Fruit fly (Drosophila melanogaster) whole organism, embryonic: Measurements from ENCODE around the gene miple1.

Experiments used
- Aef1 ChIP-seq: fragments of 200-800 bp; sonication (Bioruptor generic); IDR thresholded peaks from 3 replicates; pipeline ENCODE4 v1.3.6; 2022; ENCODE audit warnings: missing biosample characterization, missing genetic modification characterization
- Asciz ChIP-seq: fragments of 200-800 bp; sonication (Bioruptor generic); optimal IDR thresholded peaks from 2 replicates; lab custom pipeline; 2017; ENCODE audit warnings: missing biosample characterization, mild to moderate bottlenecking, missing genetic modification characterization, missing genetic modification reagents
- C15 ChIP-seq: fragments of 200-800 bp; sonication (Bioruptor generic); IDR thresholded peaks from 3 replicates; pipeline ENCODE4 v1.3.6; 2022; ENCODE audit warnings: missing biosample characterization, missing genetic modification characterization
- CG10321 ChIP-seq: fragments of 200-800 bp; sonication (Bioruptor generic); IDR thresholded peaks from 2 replicates; pipeline ENCODE4 v1.3.6; 2022; ENCODE audit warnings: missing biosample characterization, missing genetic modification characterization
- CG10959 ChIP-seq: fragments of 200-800 bp; sonication (Bioruptor generic); IDR thresholded peaks from 2 replicates; pipeline ENCODE4 v1.3.6; 2022; ENCODE audit warnings: missing biosample characterization, missing genetic modification characterization
- CG11696 ChIP-seq: fragments of 200-800 bp; sonication (Bioruptor generic); IDR thresholded peaks from 2 replicates; pipeline ENCODE4 v1.3.6; 2022; ENCODE audit warnings: missing biosample characterization, missing genetic modification characterization
- CG13296 ChIP-seq: fragments of 200-800 bp; sonication (Bioruptor generic); optimal IDR thresholded peaks from 3 replicates; lab custom pipeline; 2018; ENCODE audit warnings: missing biosample characterization, mild to moderate bottlenecking, missing genetic modification characterization
- CG1529 ChIP-seq: fragments of 200-800 bp; sonication (Bioruptor generic); optimal IDR thresholded peaks from 3 replicates; lab custom pipeline; 2018; ENCODE audit warnings: missing biosample characterization, missing genetic modification characterization
- CG16813 ChIP-seq: fragments of 200-800 bp; sonication (Bioruptor generic); IDR thresholded peaks from 3 replicates; pipeline ENCODE4 v1.3.6; 2022; ENCODE audit warnings: missing biosample characterization, missing genetic modification characterization; ENCODE audit not compliant: partially characterized antibody
- CG17385 ChIP-seq: fragments of 200-800 bp; sonication (Bioruptor generic); optimal IDR thresholded peaks from 3 replicates; lab custom pipeline; 2018; ENCODE audit warnings: missing biosample characterization, mild to moderate bottlenecking, missing genetic modification characterization
- CG17829 ChIP-seq: fragments of 200-800 bp; optimal IDR thresholded peaks from 2 replicates; lab custom pipeline; 2019; ENCODE audit warnings: missing biosample characterization, mild to moderate bottlenecking, missing genetic modification characterization, moderate library complexity
- CG18476 ChIP-seq: fragments of 200-800 bp; sonication (Bioruptor generic); optimal IDR thresholded peaks from 2 replicates; lab custom pipeline; 2016; ENCODE audit warnings: missing biosample characterization, mild to moderate bottlenecking, missing genetic modification characterization
- CG2120 ChIP-seq: fragments of 200-800 bp; sonication (Bioruptor generic); optimal IDR thresholded peaks from 3 replicates; lab custom pipeline; 2016; ENCODE audit warnings: missing biosample characterization, missing genetic modification characterization
- CG4282 ChIP-seq: fragments of 200-800 bp; sonication (Bioruptor generic); optimal IDR thresholded peaks from 2 replicates; lab custom pipeline; 2016; ENCODE audit warnings: missing biosample characterization, missing genetic modification characterization
- CG5953 ChIP-seq: fragments of 200-800 bp; sonication (Bioruptor generic); IDR thresholded peaks from 2 replicates; pipeline ENCODE4 v1.3.6; 2022; ENCODE audit warnings: missing biosample characterization, missing genetic modification characterization
- CHES-1-like ChIP-seq: fragments of 200-800 bp; sonication (Bioruptor generic); optimal IDR thresholded peaks from 2 replicates; lab custom pipeline; 2016; ENCODE audit warnings: missing biosample characterization, missing genetic modification characterization
- CrebB ChIP-seq: fragments of 200-800 bp; sonication (Bioruptor generic); optimal IDR thresholded peaks from 3 replicates; lab custom pipeline; 2018; ENCODE audit warnings: missing biosample characterization, mild to moderate bottlenecking, missing genetic modification characterization
- D19B ChIP-seq: fragments of 200-800 bp; sonication (Bioruptor generic); optimal IDR thresholded peaks from 2 replicates; lab custom pipeline; 2017; ENCODE audit warnings: missing biosample characterization, mild to moderate bottlenecking, missing genetic modification characterization
- Dip3 ChIP-seq: fragments of 200-800 bp; sonication (Bioruptor generic); optimal IDR thresholded peaks from 3 replicates; lab custom pipeline; 2016; ENCODE audit warnings: missing biosample characterization, missing genetic modification characterization
- Fer2 ChIP-seq: fragments of 200-800 bp; sonication (Bioruptor generic); optimal IDR thresholded peaks from 2 replicates; lab custom pipeline; 2018; ENCODE audit warnings: missing biosample characterization, mild to moderate bottlenecking, missing genetic modification characterization, moderate library complexity
- H2.0 ChIP-seq: fragments of 200-800 bp; sonication (Bioruptor generic); IDR thresholded peaks from 2 replicates; pipeline ENCODE4 v1.3.6; 2022; ENCODE audit warnings: missing biosample characterization, missing genetic modification characterization
- Myb ChIP-seq: fragments of 200-800 bp; sonication (Bioruptor generic); optimal IDR thresholded peaks from 2 replicates; lab custom pipeline; 2016; ENCODE audit warnings: missing biosample characterization, missing genetic modification characterization
- NC2β ChIP-seq: fragments of 200-800 bp; sonication (Bioruptor generic); optimal IDR thresholded peaks from 2 replicates; lab custom pipeline; 2016; ENCODE audit warnings: missing biosample characterization, missing genetic modification characterization
- Sin3A ChIP-seq: fragments of >200 bp; optimal IDR thresholded peaks from 2 replicates; lab custom pipeline; 2018
- Six4 ChIP-seq: fragments of 200-800 bp; sonication (Bioruptor generic); optimal IDR thresholded peaks from 2 replicates; lab custom pipeline; 2016; ENCODE audit warnings: missing biosample characterization, missing genetic modification characterization
- Stat92E ChIP-seq, 3 experiments: fragments of >200 bp in 2 of 3; fragments of 200-800 bp in 1 of 3; sonication (Bioruptor generic) in 1 of 3; optimal IDR thresholded peaks; 2 replicates each; lab custom pipeline; 2017 to 2019; ENCODE audit warnings: missing biosample characterization in 3 of 3, missing genetic modification characterization in 3 of 3, mild to moderate bottlenecking in 1 of 3, moderate library complexity in 1 of 3
- Trl ChIP-seq, 3 experiments: fragments of >200 bp in 2 of 3; fragments of 200-800 bp in 1 of 3; sonication (Bioruptor generic) in 1 of 3; optimal IDR thresholded peaks; 2 replicates in 1 of 3; 3 replicates in 2 of 3; lab custom pipeline; 2016 to 2017; ENCODE audit warnings: missing biosample characterization in 1 of 3, missing genetic modification characterization in 1 of 3
- chm ChIP-seq: fragments of 200-800 bp; sonication (Bioruptor generic); IDR thresholded peaks from 2 replicates; pipeline ENCODE4 v1.3.6; 2022; ENCODE audit warnings: missing biosample characterization, missing genetic modification characterization
- croc ChIP-seq: fragments of 200-800 bp; sonication (Bioruptor generic); conservative IDR thresholded peaks from 3 replicates; pipeline ENCODE4 v1.3.6; 2022; ENCODE audit warnings: missing biosample characterization, missing genetic modification characterization
- dpn ChIP-seq, 2 experiments: fragments of 200-800 bp; sonication (Bioruptor generic); optimal IDR thresholded peaks; 3 replicates each; lab custom pipeline; 2016; ENCODE audit warnings: missing biosample characterization in 2 of 2, missing genetic modification characterization in 2 of 2
- esg ChIP-seq: fragments of 200-800 bp; sonication (Bioruptor generic); conservative IDR thresholded peaks from 2 replicates; pipeline ENCODE4 v1.3.6; 2022; ENCODE audit warnings: missing biosample characterization, missing genetic modification characterization
- fd102C ChIP-seq: fragments of 200-800 bp; sonication (Bioruptor generic); optimal IDR thresholded peaks from 2 replicates; lab custom pipeline; 2018; ENCODE audit warnings: missing biosample characterization, mild to moderate bottlenecking, missing genetic modification characterization, moderate library complexity
- fru ChIP-seq: fragments of >200 bp; optimal IDR thresholded peaks from 2 replicates; lab custom pipeline; 2017
- gce ChIP-seq: fragments of 200-800 bp; sonication (Bioruptor generic); IDR thresholded peaks from 3 replicates; pipeline ENCODE4 v1.3.6; 2022; ENCODE audit warnings: missing biosample characterization, missing genetic modification characterization
- hb ChIP-seq: fragments of 200-800 bp; sonication (Bioruptor generic); IDR thresholded peaks from 3 replicates; pipeline ENCODE4 v1.3.6; 2022; ENCODE audit warnings: missing biosample characterization, missing genetic modification characterization; ENCODE audit not compliant: partially characterized antibody
- inv ChIP-seq: fragments of 200-800 bp; sonication (Bioruptor generic); IDR thresholded peaks from 2 replicates; pipeline ENCODE4 v1.3.6; 2022; ENCODE audit warnings: missing biosample characterization, missing genetic modification characterization; ENCODE audit not compliant: partially characterized antibody
- kay ChIP-seq: fragments of 200-800 bp; sonication (Bioruptor generic); optimal IDR thresholded peaks from 2 replicates; lab custom pipeline; 2016; ENCODE audit warnings: missing biosample characterization, missing genetic modification characterization
- klu ChIP-seq: fragments of 200-800 bp; sonication (Bioruptor generic); IDR thresholded peaks from 2 replicates; pipeline ENCODE4 v1.3.6; 2022; ENCODE audit warnings: missing biosample characterization, missing genetic modification characterization
- pros ChIP-seq: fragments of 200-800 bp; sonication (Bioruptor generic); optimal IDR thresholded peaks from 3 replicates; lab custom pipeline; 2019; ENCODE audit warnings: missing biosample characterization, mild to moderate bottlenecking, missing genetic modification characterization, moderate library complexity
- psq ChIP-seq: fragments of 200-800 bp; sonication (Bioruptor generic); optimal IDR thresholded peaks from 2 replicates; lab custom pipeline; 2017; ENCODE audit warnings: missing biosample characterization, missing genetic modification characterization
- repo ChIP-seq: fragments of 200-800 bp; sonication (Bioruptor generic); optimal IDR thresholded peaks from 2 replicates; lab custom pipeline; 2016; ENCODE audit warnings: missing biosample characterization, missing genetic modification characterization
- sqz ChIP-seq: fragments of 200-800 bp; sonication (Bioruptor generic); optimal IDR thresholded peaks from 3 replicates; lab custom pipeline; 2018; ENCODE audit warnings: missing biosample characterization, mild to moderate bottlenecking, missing genetic modification characterization
- vnd ChIP-seq: fragments of 200-800 bp; sonication (Bioruptor generic); IDR thresholded peaks from 3 replicates; pipeline ENCODE4 v1.3.6; 2022; ENCODE audit warnings: missing biosample characterization, missing genetic modification characterization; ENCODE audit not compliant: partially characterized antibody
- z ChIP-seq: fragments of 200-800 bp; sonication (Bioruptor generic); IDR thresholded peaks from 3 replicates; pipeline ENCODE4 v1.3.6; 2022; ENCODE audit warnings: missing biosample characterization, missing genetic modification characterization
- zfh2 ChIP-seq: fragments of 200-800 bp; sonication (Bioruptor generic); optimal IDR thresholded peaks from 2 replicates; lab custom pipeline; 2016; ENCODE audit warnings: missing biosample characterization, missing genetic modification characterization

The miple1 gene

dm6 chr3L:319145-320009 is 52.3 kb downstream of the miple1 start, which contains the start of gene fwd (continued):
- TF ChIP-seq pros (peak; percentile 64), kay (peak; percentile 63), psq (GFP tag; lab: Kevin White, UChicago) (no peak), H2.0 (GFP tag; lab: Robert Waterston, UW) (no peak), CG1529 (GFP tag; lab: Kevin White, UChicago) (no peak), z (GFP tag; lab: Robert Waterston, UW) (peak; percentile 85), Aef1 (GFP tag; lab: Robert Waterston, UW) (no peak; the same call in 2 of the 3 replicates), CG10321 (GFP tag; lab: Robert Waterston, UW) (no peak), CG13296 (peak; percentile 18), repo (no peak), CG17385 (GFP tag; lab: Kevin White, UChicago) (no peak), CG5953 (GFP tag; lab: Robert Waterston, UW) (no peak), CrebB (peak; percentile 24), CG16813 (GFP tag; lab: Robert Waterston, UW) (0 out of 3 replicates have a peak, but pooled peaks have one; percentile 22), Six4 (GFP tag; lab: Kevin White, UChicago) (no peak), NC2β (peak; percentile 27), fru (lab: Kevin White, UChicago) (no peak), vnd (GFP tag; lab: Robert Waterston, UW) (0 out of 3 replicates have a peak, but pooled peaks have one; percentile 11), hb (GFP tag; lab: Robert Waterston, UW) (no peak), dpn (GFP tag; optimal IDR thresholded peaks at IDR 0.05; lab: Kevin White, UChicago) (peak; percentile 7 to 38), CG17829 (peak; percentile 70), Stat92E (GFP tag; optimal IDR thresholded peaks at IDR 0.05; lab: Kevin White, UChicago) (peak in 1 of 3 experiments; percentile 55), Asciz (no peak), CG10959 (GFP tag; lab: Robert Waterston, UW) (no peak), sqz (GFP tag; lab: Kevin White, UChicago) (peak; percentile 66), CHES-1-like (GFP tag; lab: Kevin White, UChicago) (peak; percentile 70), CG2120 (GFP tag; lab: Kevin White, UChicago) (no peak), Myb (GFP tag; lab: Kevin White, UChicago) (peak; percentile 98), zfh2 (GFP tag; lab: Kevin White, UChicago) (peak; percentile 3), esg (GFP tag; lab: Robert Waterston, UW) (no peak), Sin3A (lab: Kevin White, UChicago) (peak; percentile 66), chm (no peak; the same call in 1 of the 2 replicates), Trl (optimal IDR thresholded peaks at IDR 0.05; lab: Kevin White, UChicago) (no peak), Trl (GFP tag; optimal IDR thresholded peaks at IDR 0.05; lab: Kevin White, UChicago) (no peak), C15 (GFP tag; lab: Robert Waterston, UW) (no peak), CG18476 (GFP tag; lab: Kevin White, UChicago) (no peak), fd102C (GFP tag; lab: Kevin White, UChicago) (no peak), Fer2 (tag; lab: Kevin White, UChicago) (no peak), CG11696 (GFP tag; lab: Robert Waterston, UW) (no peak), klu (GFP tag; lab: Robert Waterston, UW) (no peak), croc (GFP tag; lab: Robert Waterston, UW) (no peak), gce (GFP tag; lab: Robert Waterston, UW) (no peak), inv (GFP tag; lab: Robert Waterston, UW) (no peak; the same call in 1 of the 2 replicates), D19B (GFP tag; lab: Kevin White, UChicago) (peak; percentile 71), CG4282 (GFP tag; lab: Kevin White, UChicago) (peak; percentile 63), Dip3 (GFP tag; lab: Kevin White, UChicago) (no peak)
